Fruit fly (Drosophila melanogaster): ENCODE measurements around the gene CG43401.

dm6 chr2L:1418129-1418746 is 10.0 kb upstream of the CG43401 start:
- no peak for TF ChIP-seq CG8478 (optimal IDR thresholded peaks at IDR 0.05)
- no peak for TF ChIP-seq CTCF (optimal IDR thresholded peaks at IDR 0.05)

All from S2 (cell line).